Fruit fly (Drosophila melanogaster) whole organism, embryonic: ENCODE results near the gene hale.

Source experiments
- BEAF-32 ChIP-seq: fragments of 200-800 bp; sonication (Bioruptor generic); optimal IDR thresholded peaks from 3 replicates; lab custom pipeline; 2017; ENCODE audit warnings: missing biosample characterization, missing genetic modification characterization, mild to moderate bottlenecking, moderate library complexity, missing genetic modification reagents
- CG1024 ChIP-seq: fragments of 200-800 bp; sonication (Bioruptor generic); IDR thresholded peaks from 2 replicates; pipeline ENCODE4 v1.3.6; 2022; ENCODE audit warnings: missing biosample characterization, missing genetic modification characterization
- CG11456 ChIP-seq: fragments of 200-800 bp; sonication (Bioruptor generic); IDR thresholded peaks from 3 replicates; pipeline ENCODE4 v1.3.6; 2022; ENCODE audit warnings: missing biosample characterization, missing genetic modification characterization
- CG11723 ChIP-seq: fragments of 200-800 bp; sonication (Bioruptor generic); optimal IDR thresholded peaks from 2 replicates; lab custom pipeline; 2017; ENCODE audit warnings: missing biosample characterization, mild to moderate bottlenecking, missing genetic modification characterization
- CG12659 ChIP-seq: fragments of 200-800 bp; sonication (Bioruptor generic); optimal IDR thresholded peaks from 3 replicates; lab custom pipeline; 2017; ENCODE audit warnings: mild to moderate bottlenecking, missing biosample characterization, missing genetic modification reagents, missing genetic modification characterization
- CG13287 ChIP-seq: fragments of 200-800 bp; sonication (Bioruptor generic); IDR thresholded peaks from 2 replicates; pipeline ENCODE4 v1.3.6; 2022; ENCODE audit warnings: missing biosample characterization, missing genetic modification characterization; ENCODE audit not compliant: partially characterized antibody
- CG14860 ChIP-seq: fragments of 200-800 bp; sonication (Bioruptor generic); IDR thresholded peaks from 3 replicates; pipeline ENCODE4 v1.3.6; 2022; ENCODE audit warnings: missing biosample characterization, missing genetic modification characterization; ENCODE audit not compliant: partially characterized antibody
- CG15514 ChIP-seq: fragments of 200-800 bp; sonication (Bioruptor generic); optimal IDR thresholded peaks from 3 replicates; lab custom pipeline; 2017; ENCODE audit warnings: missing biosample characterization, missing genetic modification characterization, mild to moderate bottlenecking, moderate library complexity, missing genetic modification reagents
- CG15696 ChIP-seq: fragments of 200-800 bp; sonication (Bioruptor generic); optimal IDR thresholded peaks from 2 replicates; lab custom pipeline; 2019; ENCODE audit warnings: missing biosample characterization, mild to moderate bottlenecking, missing genetic modification characterization, moderate library complexity
- CG1603 ChIP-seq: fragments of 200-800 bp; sonication (Bioruptor generic); optimal IDR thresholded peaks from 2 replicates; lab custom pipeline; 2019; ENCODE audit warnings: missing biosample characterization, mild to moderate bottlenecking, missing genetic modification characterization, moderate library complexity
- CG17802 ChIP-seq: fragments of 200-800 bp; sonication (Bioruptor generic); optimal IDR thresholded peaks from 2 replicates; lab custom pipeline; 2018; ENCODE audit warnings: missing biosample characterization, mild to moderate bottlenecking, missing genetic modification characterization, moderate library complexity
- CG17829 ChIP-seq: fragments of 200-800 bp; optimal IDR thresholded peaks from 2 replicates; lab custom pipeline; 2019; ENCODE audit warnings: missing biosample characterization, mild to moderate bottlenecking, missing genetic modification characterization, moderate library complexity
- CG17912 ChIP-seq: fragments of 200-800 bp; sonication (Bioruptor generic); optimal IDR thresholded peaks from 2 replicates; lab custom pipeline; 2018; ENCODE audit warnings: missing biosample characterization, mild to moderate bottlenecking, missing genetic modification characterization
- CG30020 ChIP-seq: fragments of 200-800 bp; optimal IDR thresholded peaks from 2 replicates; lab custom pipeline; 2019; ENCODE audit warnings: missing biosample characterization, mild to moderate bottlenecking, missing genetic modification characterization, moderate library complexity
- CG32532 ChIP-seq: fragments of 200-800 bp; sonication (Bioruptor generic); IDR thresholded peaks from 2 replicates; pipeline ENCODE4 v1.3.6; 2022; ENCODE audit warnings: missing biosample characterization, missing genetic modification characterization
- CG33557 ChIP-seq: fragments of 200-800 bp; sonication (Bioruptor generic); optimal IDR thresholded peaks from 2 replicates; lab custom pipeline; 2019; ENCODE audit warnings: missing biosample characterization, mild to moderate bottlenecking, missing genetic modification characterization, moderate library complexity
- CG4617 ChIP-seq: fragments of 200-800 bp; sonication (Bioruptor generic); optimal IDR thresholded peaks from 3 replicates; lab custom pipeline; 2016; ENCODE audit warnings: missing biosample characterization, missing genetic modification characterization, borderline replicate concordance
- CG6813 ChIP-seq: fragments of 200-800 bp; sonication (Bioruptor generic); optimal IDR thresholded peaks from 2 replicates; lab custom pipeline; 2017; ENCODE audit warnings: missing biosample characterization, missing genetic modification characterization, mild to moderate bottlenecking, moderate library complexity, missing genetic modification reagents
- Dll ChIP-seq: fragments of 200-800 bp; sonication (Bioruptor generic); IDR thresholded peaks from 4 replicates; pipeline ENCODE4 v1.3.6; 2022; ENCODE audit warnings: missing biosample characterization, missing genetic modification characterization; ENCODE audit not compliant: partially characterized antibody
- Dp ChIP-seq: fragments of 200-800 bp; sonication (Bioruptor generic); optimal IDR thresholded peaks from 2 replicates; lab custom pipeline; 2018; ENCODE audit warnings: missing biosample characterization, mild to moderate bottlenecking, missing genetic modification characterization, moderate library complexity
- Dref ChIP-seq: fragments of 200-800 bp; sonication (Bioruptor generic); IDR thresholded peaks from 2 replicates; pipeline ENCODE4 v1.3.6; 2022; ENCODE audit warnings: missing biosample characterization, missing genetic modification characterization
- ERR ChIP-seq: fragments of 200-800 bp; sonication (Bioruptor generic); optimal IDR thresholded peaks from 2 replicates; lab custom pipeline; 2016; ENCODE audit warnings: missing biosample characterization, missing genetic modification characterization
- MBD-R2 ChIP-seq: fragments of 200-800 bp; sonication (Bioruptor generic); IDR thresholded peaks from 2 replicates; pipeline ENCODE4 v1.3.6; 2022; ENCODE audit warnings: missing biosample characterization, missing genetic modification characterization
- MESR4 ChIP-seq: fragments of 200-800 bp; sonication (Bioruptor generic); optimal IDR thresholded peaks from 2 replicates; lab custom pipeline; 2018; ENCODE audit warnings: missing biosample characterization, mild to moderate bottlenecking, missing genetic modification characterization, moderate library complexity
- Max ChIP-seq: fragments of 200-800 bp; sonication (Bioruptor generic); optimal IDR thresholded peaks from 2 replicates; lab custom pipeline; 2016; ENCODE audit warnings: missing biosample characterization, mild to moderate bottlenecking, missing genetic modification characterization
- Med ChIP-seq: fragments of 200-800 bp; sonication (Bioruptor generic); peaks from one replicate; lab custom pipeline; 2016; ENCODE audit warnings: missing biosample characterization, missing genetic modification characterization, mild to moderate bottlenecking, inconsistent platforms, moderate library complexity
- Pdp1 ChIP-seq, 2 experiments: fragments of 200-800 bp; sonication (Bioruptor generic); optimal IDR thresholded peaks; 3 replicates each; lab custom pipeline; 2016; ENCODE audit warnings: missing biosample characterization in 2 of 2, missing genetic modification characterization in 2 of 2, mild to moderate bottlenecking in 1 of 2, moderate library complexity in 1 of 2
- Ptx1 ChIP-seq: fragments of 200-800 bp; sonication (Bioruptor generic); IDR thresholded peaks from 2 replicates; pipeline ENCODE4 v1.3.6; 2022; ENCODE audit warnings: missing biosample characterization, missing genetic modification characterization
- Scr ChIP-seq: fragments of 200-800 bp; sonication (Bioruptor generic); IDR thresholded peaks from 2 replicates; pipeline ENCODE4 v1.3.6; 2022; ENCODE audit warnings: missing biosample characterization, missing genetic modification characterization; ENCODE audit not compliant: partially characterized antibody
- Sry-δ ChIP-seq: fragments of 200-800 bp; sonication (Bioruptor generic); optimal IDR thresholded peaks from 2 replicates; lab custom pipeline; 2016; ENCODE audit warnings: missing biosample characterization, missing genetic modification characterization
- YL-1 ChIP-seq: fragments of 200-800 bp; sonication (Bioruptor generic); optimal IDR thresholded peaks from 3 replicates; lab custom pipeline; 2017; ENCODE audit warnings: missing biosample characterization, mild to moderate bottlenecking, missing genetic modification characterization
- bab2 ChIP-seq: fragments of 200-800 bp; sonication (Bioruptor generic); optimal IDR thresholded peaks from 2 replicates; lab custom pipeline; 2016; ENCODE audit warnings: missing biosample characterization, missing genetic modification characterization
- insv ChIP-seq, 2 experiments: fragments of 200-800 bp; sonication (Bioruptor generic); optimal IDR thresholded peaks; 3 replicates each; lab custom pipeline; 2016 to 2018; ENCODE audit warnings: missing biosample characterization in 2 of 2, missing genetic modification characterization in 2 of 2
- lola ChIP-seq, 3 experiments: fragments of >200 bp in 2 of 3; fragments of 200-800 bp in 1 of 3; sonication (Bioruptor generic) in 1 of 3; optimal IDR thresholded peaks; 2 replicates each; lab custom pipeline; 2017 to 2019; ENCODE audit warnings: missing biosample characterization in 3 of 3, missing genetic modification characterization in 3 of 3, mild to moderate bottlenecking in 1 of 3, moderate library complexity in 1 of 3
- mam ChIP-seq: fragments of 200-800 bp; sonication (Bioruptor generic); optimal IDR thresholded peaks from 3 replicates; lab custom pipeline; 2016; ENCODE audit warnings: missing biosample characterization, missing genetic modification characterization
- nmo ChIP-seq: fragments of 200-800 bp; sonication (Bioruptor generic); optimal IDR thresholded peaks from 2 replicates; lab custom pipeline; 2018; ENCODE audit warnings: missing biosample characterization, mild to moderate bottlenecking, missing genetic modification characterization, moderate library complexity
- onecut ChIP-seq: fragments of 200-800 bp; sonication (Bioruptor generic); IDR thresholded peaks from 2 replicates; pipeline ENCODE4 v1.3.6; 2022; ENCODE audit warnings: missing biosample characterization, missing genetic modification characterization
- pfk ChIP-seq: fragments of 200-800 bp; sonication (Bioruptor generic); optimal IDR thresholded peaks from 2 replicates; lab custom pipeline; 2018; ENCODE audit warnings: missing biosample characterization, mild to moderate bottlenecking, missing genetic modification characterization, moderate library complexity
- pzg ChIP-seq: fragments of 200-800 bp; sonication (Bioruptor generic); optimal IDR thresholded peaks from 3 replicates; lab custom pipeline; 2018; ENCODE audit warnings: missing biosample characterization, mild to moderate bottlenecking, missing genetic modification characterization, moderate library complexity
- row ChIP-seq: fragments of 200-800 bp; sonication (Bioruptor generic); IDR thresholded peaks from 3 replicates; pipeline ENCODE4 v1.3.6; 2022; ENCODE audit warnings: missing biosample characterization, missing genetic modification characterization
- stwl ChIP-seq: fragments of 200-800 bp; sonication (Bioruptor generic); optimal IDR thresholded peaks from 3 replicates; lab custom pipeline; 2018; ENCODE audit warnings: missing biosample characterization, mild to moderate bottlenecking, missing genetic modification characterization, moderate library complexity
- trem ChIP-seq: fragments of 200-800 bp; optimal IDR thresholded peaks from 3 replicates; lab custom pipeline; 2019; ENCODE audit warnings: missing biosample characterization, mild to moderate bottlenecking, missing genetic modification characterization, moderate library complexity
- unc-4 ChIP-seq: fragments of 200-800 bp; sonication (Bioruptor generic); IDR thresholded peaks from 2 replicates; pipeline ENCODE4 v1.3.6; 2022; ENCODE audit warnings: missing biosample characterization, missing genetic modification characterization; ENCODE audit not compliant: partially characterized antibody
- vvl ChIP-seq: fragments of 200-800 bp; sonication (Bioruptor generic); IDR thresholded peaks from 2 replicates; pipeline ENCODE4 v1.3.6; 2022; ENCODE audit warnings: missing biosample characterization, missing genetic modification characterization
- zen ChIP-seq: fragments of 200-800 bp; sonication (Bioruptor generic); optimal IDR thresholded peaks from 3 replicates; lab custom pipeline; 2018; ENCODE audit warnings: missing biosample characterization, mild to moderate bottlenecking, missing genetic modification characterization, moderate library complexity
- zen2 ChIP-seq: fragments of 200-800 bp; sonication (Bioruptor generic); IDR thresholded peaks from 3 replicates; pipeline ENCODE4 v1.3.6; 2022; ENCODE audit warnings: missing biosample characterization, missing genetic modification characterization; ENCODE audit not compliant: partially characterized antibody

The hale gene

dm6 chr3L:20000878-20001640 is 15.4 kb upstream of the hale start:
- TF ChIP-seq CG11456 (GFP tag; lab: Robert Waterston, UW) (no peak), Med (GFP tag; lab: Kevin White, UChicago) (peak; percentile 70), CG12659 (GFP tag; lab: Kevin White, UChicago) (peak; percentile 61), pfk (GFP tag; lab: Kevin White, UChicago) (peak; percentile 97), CG4617 (GFP tag; lab: Kevin White, UChicago) (peak; percentile 62), ERR (GFP tag; lab: Kevin White, UChicago) (no peak), Scr (GFP tag; lab: Robert Waterston, UW) (0 out of 2 replicates have a peak, but pooled peaks have one; percentile 13), Dp (GFP tag; lab: Kevin White, UChicago) (peak; percentile 4), zen (tag; lab: Kevin White, UChicago) (peak; percentile 2), pzg (GFP tag; lab: Kevin White, UChicago) (peak; percentile 44), CG17802 (tag; lab: Kevin White, UChicago) (peak; percentile 58), trem (tag; lab: Kevin White, UChicago) (peak; percentile 18), lola (GFP tag; optimal IDR thresholded peaks at IDR 0.05; lab: Kevin White, UChicago) (no peak), CG13287 (GFP tag; lab: Robert Waterston, UW) (0 out of 2 replicates have a peak, but pooled peaks have one; percentile 22), zen2 (GFP tag; lab: Robert Waterston, UW) (no peak), YL-1 (GFP tag; lab: Kevin White, UChicago) (peak; percentile 43), CG11723 (peak; percentile 44), bab2 (GFP tag; lab: Kevin White, UChicago) (no peak), onecut (GFP tag; lab: Robert Waterston, UW) (peak; percentile 94), vvl (GFP tag; lab: Robert Waterston, UW) (peak; percentile 18; the same call in 1 of the 2 replicates), Dll (GFP tag; lab: Robert Waterston, UW) (peak; percentile 47; the same call in 2 of the 4 replicates), CG1603 (tag; lab: Kevin White, UChicago) (peak; percentile 99), CG6813 (GFP tag; lab: Kevin White, UChicago) (no peak), Ptx1 (GFP tag; lab: Robert Waterston, UW) (no peak), insv (GFP tag; optimal IDR thresholded peaks at IDR 0.05; lab: Kevin White, UChicago) (peak in 1 of 2 experiments; percentile 24), Dref (GFP tag; lab: Robert Waterston, UW) (peak; percentile 66), CG1024 (GFP tag; lab: Robert Waterston, UW) (peak; percentile 92), CG14860 (GFP tag; lab: Robert Waterston, UW) (peak; percentile 29; the same call in 1 of the 3 replicates), CG17912 (GFP tag; lab: Kevin White, UChicago) (peak; percentile 4), CG15514 (GFP tag; lab: Kevin White, UChicago) (peak; percentile 12), CG30020 (tag; lab: Kevin White, UChicago) (peak; percentile 99), CG15696 (no peak), Max (GFP tag; lab: Kevin White, UChicago) (no peak), Sry-δ (GFP tag; lab: Kevin White, UChicago) (peak; percentile 23), CG33557 (GFP tag; lab: Kevin White, UChicago) (peak; percentile 11), row (peak; percentile 55), stwl (tag; lab: Kevin White, UChicago) (peak; percentile 37), mam (GFP tag; lab: Kevin White, UChicago) (no peak), CG17829 (tag; lab: Kevin White, UChicago) (peak; percentile 32), MESR4 (GFP tag; lab: Kevin White, UChicago) (peak; percentile 89), Pdp1 (GFP tag; optimal IDR thresholded peaks at IDR 0.05; lab: Kevin White, UChicago) (peak in 1 of 2 experiments; percentile 91), unc-4 (GFP tag; lab: Robert Waterston, UW) (0 out of 2 replicates have a peak, but pooled peaks have one; percentile 15), MBD-R2 (GFP tag; lab: Robert Waterston, UW) (peak; percentile 38; the same call in 1 of the 2 replicates), CG32532 (GFP tag; lab: Robert Waterston, UW) (no peak), BEAF-32 (GFP tag; lab: Kevin White, UChicago) (peak; percentile 40), nmo (peak; percentile 15)
